Fruit fly (Drosophila melanogaster) Kc167 (cell line): ENCODE measurements around the gene Mms19.

Source experiments
- h ChIP-seq: fragments of >200 bp; optimal IDR thresholded peaks from 3 replicates; lab custom pipeline; 2018; ENCODE audit warnings: missing external identifiers
- psq ChIP-seq: fragments of >200 bp; optimal IDR thresholded peaks from 2 replicates; lab custom pipeline; 2017; ENCODE audit warnings: missing external identifiers

DNA sequence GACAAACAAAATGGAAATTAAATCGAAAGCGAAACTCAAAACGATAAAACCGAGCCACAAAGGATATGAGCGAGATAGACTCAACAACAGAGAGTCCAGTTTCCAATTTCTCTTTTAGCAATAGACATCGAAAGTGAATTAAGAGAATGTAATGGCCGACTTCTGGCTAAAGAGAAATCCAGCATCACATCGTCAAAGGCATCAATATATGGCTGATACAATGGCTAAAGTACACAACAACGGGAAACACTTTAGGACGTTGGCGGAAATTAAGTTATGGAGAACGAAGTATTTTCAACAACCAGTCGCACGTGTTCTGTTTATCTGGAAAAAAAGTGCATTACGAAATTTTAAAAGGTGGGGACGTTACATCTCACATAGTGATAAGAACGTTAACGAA, 32.8 kb upstream of the Mms19 start:
- TF ChIP-seq h (lab: Kevin White, UChicago) (no peak), psq (lab: Kevin White, UChicago) (no peak)
